Worm (Caenorhabditis elegans): Measurements from ENCODE around the gene ZK455.5.
A peak's percentile ranks its signal among the peaks of the same experiment; 100 is the strongest.

Gene ZK455.5

DNA sequence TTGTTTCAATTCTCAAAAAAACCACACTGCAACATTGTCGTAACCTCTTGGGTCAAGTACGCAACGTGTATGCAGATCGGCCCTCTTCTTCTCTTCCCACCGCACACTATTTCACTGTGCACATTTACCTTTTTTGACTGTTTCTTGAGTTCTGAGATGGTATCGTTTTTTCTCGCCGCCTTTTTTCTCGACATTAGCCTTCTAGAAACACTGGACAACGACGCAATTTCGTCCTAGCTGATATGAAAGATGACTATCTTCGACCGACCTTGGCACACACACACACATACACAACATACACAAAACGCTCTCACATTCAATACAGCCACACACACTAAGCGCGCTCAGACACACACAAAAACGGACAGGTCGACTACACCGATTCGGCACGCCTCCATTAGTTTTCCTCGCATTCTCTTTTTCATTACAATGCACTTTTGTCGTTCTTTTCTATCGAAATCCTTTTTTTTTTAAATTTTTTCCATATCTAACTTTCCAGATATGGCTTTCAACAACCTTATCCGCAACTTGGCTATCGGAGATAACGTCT, 12.7 kb upstream of the ZK455.5 start, which contains the start of gene aco-1:
TSS of gene aco-1 (plus strand) at position 500 of the 550 bp plus-strand sequence.
- TF ChIP-seq ceh-63 (GFP tag; optimal IDR thresholded peaks at IDR 0.05): no peak
- TF ChIP-seq fkh-8 (tag; optimal IDR thresholded peaks at IDR 0.05): no peak
- peak; percentile 24 to 70 for TF ChIP-seq lin-35 (GFP tag; optimal IDR thresholded peaks at IDR 0.05)
- TF ChIP-seq mdl-1 (tag; optimal IDR thresholded peaks at IDR 0.05): peak in 1 of 2 experiments; percentile 9
- TF ChIP-seq ztf-11 (tag; optimal IDR thresholded peaks at IDR 0.05): no peak
- no peak for TF ChIP-seq sox-4 (tag; optimal IDR thresholded peaks at IDR 0.05)
- 0 out of 2 replicates have a peak, but pooled peaks have one; percentile 33 for TF ChIP-seq nhr-19 (GFP tag; conservative IDR thresholded peaks at IDR 0.05)
- TF ChIP-seq unc-130 (tag; optimal IDR thresholded peaks at IDR 0.05): peak; percentile 47
- TF ChIP-seq unc-98 (GFP tag; IDR thresholded peaks at IDR 0.05): no peak
- TF ChIP-seq alr-1 (tag; optimal IDR thresholded peaks at IDR 0.05; ENCODE audit: borderline replicate concordance): no peak
- peak; percentile 80 for TF ChIP-seq F16B12.6 (tag; optimal IDR thresholded peaks at IDR 0.05)
- TF ChIP-seq isw-1 (GFP tag; IDR thresholded peaks at IDR 0.05): no peak
- no peak for TF ChIP-seq lin-13 (GFP tag; optimal IDR thresholded peaks at IDR 0.05)
- no peak for TF ChIP-seq hlh-4 (tag; optimal IDR thresholded peaks at IDR 0.05)
- TF ChIP-seq blmp-1 (tag; optimal IDR thresholded peaks at IDR 0.05): peak; percentile 44
- peak; percentile 34 for TF ChIP-seq swsn-7 (tag; optimal IDR thresholded peaks at IDR 0.05)
- peak; percentile 32 for TF ChIP-seq C16A3.4 (tag; optimal IDR thresholded peaks at IDR 0.05)
- peak; percentile 69 for TF ChIP-seq snu-23 (GFP tag; optimal IDR thresholded peaks at IDR 0.05)
- no peak for TF ChIP-seq nhr-237 (tag; optimal IDR thresholded peaks at IDR 0.05)
- peak; percentile 65 for TF ChIP-seq nhr-20 (tag; optimal IDR thresholded peaks at IDR 0.05)
- no peak for TF ChIP-seq ces-1 (GFP tag; optimal IDR thresholded peaks at IDR 0.05)
- peak; percentile 9 for TF ChIP-seq nhr-77 (tag; optimal IDR thresholded peaks at IDR 0.05)
- TF ChIP-seq aly-2 (tag; optimal IDR thresholded peaks at IDR 0.05): no peak
- TF ChIP-seq nhr-47 (tag; optimal IDR thresholded peaks at IDR 0.05): peak; percentile 49
- no peak for TF ChIP-seq fos-1 (tag; optimal IDR thresholded peaks at IDR 0.05)
- peak; percentile 69 for TF ChIP-seq elt-2 (tag; optimal IDR thresholded peaks at IDR 0.05)
- peak in 2 of 6 experiments; percentile 34 to 40 for TF ChIP-seq elt-3 (tag; optimal IDR thresholded peaks at IDR 0.05)
- peak; percentile 73 for TF ChIP-seq nhr-90 (tag; optimal IDR thresholded peaks at IDR 0.05; ENCODE audit: poor library complexity)
- TF ChIP-seq nhr-28 (tag; optimal IDR thresholded peaks at IDR 0.05): no peak
- peak; percentile 61 for TF ChIP-seq nhr-71 (tag; optimal IDR thresholded peaks at IDR 0.05)
- TF ChIP-seq tlp-1 (tag; optimal IDR thresholded peaks at IDR 0.05): no peak
- peak; percentile 35 for TF ChIP-seq efl-3 (GFP tag; optimal IDR thresholded peaks at IDR 0.05)
- TF ChIP-seq ceh-82 (tag; optimal IDR thresholded peaks at IDR 0.05): peak in 1 of 3 experiments; percentile 24
- no peak for TF ChIP-seq mab-9 (GFP tag; IDR thresholded peaks at IDR 0.05)
- TF ChIP-seq nhr-85 (tag): peak; percentile 93
- no peak for TF ChIP-seq sup-37 (GFP tag; optimal IDR thresholded peaks at IDR 0.05)
- peak; percentile 27 to 31 for TF ChIP-seq efl-1 (optimal IDR thresholded peaks at IDR 0.05)
- no peak for TF ChIP-seq efl-1 (GFP tag; optimal IDR thresholded peaks at IDR 0.05 in 1 of 2)
- TF ChIP-seq sptf-1 (tag; optimal IDR thresholded peaks at IDR 0.05): no peak
- TF ChIP-seq ceh-90 (tag; optimal IDR thresholded peaks at IDR 0.05): no peak
- TF ChIP-seq irx-1 (tag; optimal IDR thresholded peaks at IDR 0.05): no peak
- TF ChIP-seq pqm-1 (tag; optimal IDR thresholded peaks at IDR 0.05): no peak
- TF ChIP-seq rnt-1 (tag; optimal IDR thresholded peaks at IDR 0.05): peak; percentile 60
- peak in 2 of 3 experiments; percentile 28 to 30 for TF ChIP-seq dpl-1 (GFP tag; optimal IDR thresholded peaks at IDR 0.05)
- peak; percentile 50 for TF ChIP-seq mep-1 (tag; optimal IDR thresholded peaks at IDR 0.05)
- peak; percentile 78 for TF ChIP-seq lin-14 (GFP tag; optimal IDR thresholded peaks at IDR 0.05)
- TF ChIP-seq lsy-2 (tag; optimal IDR thresholded peaks at IDR 0.05): peak in 1 of 2 experiments; percentile 54
- TF ChIP-seq nhr-76 (tag; optimal IDR thresholded peaks at IDR 0.05): no peak
- peak; percentile 24 for TF ChIP-seq xbp-1 (tag; optimal IDR thresholded peaks at IDR 0.05)
- TF ChIP-seq C34B4.2 (tag; optimal IDR thresholded peaks at IDR 0.05): no peak

Measured in whole organism, L1 larva.